Fruit fly (Drosophila melanogaster) whole organism, embryonic: ENCODE data around the gene CG2182.

ENCODE experiments used
- Atf3 ChIP-seq: fragments of 200-800 bp; sonication (Bioruptor generic); optimal IDR thresholded peaks from 3 replicates; lab custom pipeline; 2016; ENCODE audit warnings: missing biosample characterization, missing genetic modification characterization
- CG11093 ChIP-seq: fragments of 200-800 bp; sonication (Bioruptor generic); IDR thresholded peaks from 3 replicates; pipeline ENCODE4 v1.3.6; 2022; ENCODE audit warnings: missing biosample characterization, missing genetic modification characterization
- CG11398 ChIP-seq: fragments of 200-800 bp; sonication (Bioruptor generic); optimal IDR thresholded peaks from 2 replicates; lab custom pipeline; 2016; ENCODE audit warnings: missing biosample characterization, missing genetic modification characterization
- CG11696 ChIP-seq: fragments of 200-800 bp; sonication (Bioruptor generic); IDR thresholded peaks from 2 replicates; pipeline ENCODE4 v1.3.6; 2022; ENCODE audit warnings: missing biosample characterization, missing genetic modification characterization
- CG12104 ChIP-seq: fragments of 200-800 bp; sonication (Bioruptor generic); optimal IDR thresholded peaks from 3 replicates; lab custom pipeline; 2016; ENCODE audit warnings: missing biosample characterization, missing genetic modification characterization
- CG13287 ChIP-seq: fragments of 200-800 bp; sonication (Bioruptor generic); IDR thresholded peaks from 2 replicates; pipeline ENCODE4 v1.3.6; 2022; ENCODE audit warnings: missing biosample characterization, missing genetic modification characterization; ENCODE audit not compliant: partially characterized antibody
- CG14710 ChIP-seq: fragments of 200-800 bp; sonication (Bioruptor generic); optimal IDR thresholded peaks from 3 replicates; lab custom pipeline; 2019; ENCODE audit warnings: missing biosample characterization, mild to moderate bottlenecking, missing genetic modification characterization, moderate library complexity
- CG1529 ChIP-seq: fragments of 200-800 bp; sonication (Bioruptor generic); optimal IDR thresholded peaks from 3 replicates; lab custom pipeline; 2018; ENCODE audit warnings: missing biosample characterization, missing genetic modification characterization
- CG16779 ChIP-seq: fragments of 200-800 bp; sonication (Bioruptor generic); IDR thresholded peaks from 2 replicates; pipeline ENCODE4 v1.3.6; 2022; ENCODE audit warnings: missing biosample characterization, missing genetic modification characterization
- CG16815 ChIP-seq: fragments of 200-800 bp; sonication (Bioruptor generic); optimal IDR thresholded peaks from 3 replicates; lab custom pipeline; 2017; ENCODE audit warnings: missing biosample characterization, mild to moderate bottlenecking, missing genetic modification characterization
- CG16863 ChIP-seq: fragments of 200-800 bp; sonication (Bioruptor generic); optimal IDR thresholded peaks from 3 replicates; lab custom pipeline; 2016; ENCODE audit warnings: missing biosample characterization, missing genetic modification characterization
- CG18262 ChIP-seq: fragments of 200-800 bp; optimal IDR thresholded peaks from 3 replicates; lab custom pipeline; 2019; ENCODE audit warnings: missing biosample characterization, mild to moderate bottlenecking, missing genetic modification characterization, moderate library complexity
- CG18619 ChIP-seq: fragments of 200-800 bp; sonication (Bioruptor generic); optimal IDR thresholded peaks from 3 replicates; lab custom pipeline; 2017; ENCODE audit warnings: missing biosample characterization, mild to moderate bottlenecking, missing genetic modification characterization
- CG30020 ChIP-seq: fragments of 200-800 bp; optimal IDR thresholded peaks from 2 replicates; lab custom pipeline; 2019; ENCODE audit warnings: missing biosample characterization, mild to moderate bottlenecking, missing genetic modification characterization, moderate library complexity
- CG34422 ChIP-seq: fragments of 200-800 bp; sonication (Bioruptor generic); IDR thresholded peaks from 3 replicates; pipeline ENCODE4 v1.3.6; 2022; ENCODE audit warnings: missing biosample characterization, missing genetic modification characterization
- CG3838 ChIP-seq: fragments of 200-800 bp; sonication (Bioruptor generic); optimal IDR thresholded peaks from 3 replicates; lab custom pipeline; 2016; ENCODE audit warnings: missing biosample characterization, missing genetic modification characterization
- CG4360 ChIP-seq: fragments of 200-800 bp; sonication (Bioruptor generic); IDR thresholded peaks from 2 replicates; pipeline ENCODE4 v1.3.6; 2022; ENCODE audit warnings: missing biosample characterization, missing genetic modification characterization
- CG43689 ChIP-seq: fragments of 200-800 bp; sonication (Bioruptor generic); IDR thresholded peaks from 2 replicates; pipeline ENCODE4 v1.3.6; 2022; ENCODE audit warnings: missing biosample characterization, missing genetic modification characterization
- CG7745 ChIP-seq: fragments of 200-800 bp; sonication (Bioruptor generic); optimal IDR thresholded peaks from 2 replicates; lab custom pipeline; 2018; ENCODE audit warnings: missing biosample characterization, mild to moderate bottlenecking, missing genetic modification characterization, moderate library complexity
- CG7963 ChIP-seq: fragments of 200-800 bp; sonication (Bioruptor generic); IDR thresholded peaks from 3 replicates; pipeline ENCODE4 v1.3.6; 2022; ENCODE audit warnings: missing biosample characterization, missing genetic modification characterization; ENCODE audit not compliant: partially characterized antibody
- Dfd ChIP-seq, 2 experiments: fragments of >200 bp; optimal IDR thresholded peaks; 2 replicates each; lab custom pipeline; 2017; ENCODE audit warnings: missing biosample characterization in 2 of 2, missing genetic modification characterization in 2 of 2
- Dp ChIP-seq: fragments of 200-800 bp; sonication (Bioruptor generic); optimal IDR thresholded peaks from 2 replicates; lab custom pipeline; 2018; ENCODE audit warnings: missing biosample characterization, mild to moderate bottlenecking, missing genetic modification characterization, moderate library complexity
- Eip74EF ChIP-seq, 2 experiments: fragments of 200-800 bp in 1 of 2; fragments of >200 bp in 1 of 2; sonication (Bioruptor generic) in 1 of 2; optimal IDR thresholded peaks; 2 replicates each; lab custom pipeline; 2017 to 2019; ENCODE audit warnings: missing biosample characterization in 2 of 2, missing genetic modification characterization in 2 of 2, mild to moderate bottlenecking in 1 of 2, moderate library complexity in 1 of 2
- Hmr ChIP-seq: fragments of 200-800 bp; sonication (Bioruptor generic); optimal IDR thresholded peaks from 3 replicates; lab custom pipeline; 2017; ENCODE audit warnings: mild to moderate bottlenecking, missing biosample characterization, missing genetic modification reagents, missing genetic modification characterization
- Lpt ChIP-seq: fragments of >200 bp; optimal IDR thresholded peaks from 2 replicates; lab custom pipeline; 2018; ENCODE audit warnings: missing biosample characterization, missing genetic modification characterization
- MTF-1 ChIP-seq: fragments of 200-800 bp; sonication (Bioruptor generic); optimal IDR thresholded peaks from 2 replicates; lab custom pipeline; 2018; ENCODE audit warnings: missing biosample characterization, mild to moderate bottlenecking, missing genetic modification characterization, borderline replicate concordance
- Oli ChIP-seq: fragments of 200-800 bp; sonication (Bioruptor generic); optimal IDR thresholded peaks from 2 replicates; lab custom pipeline; 2018; ENCODE audit warnings: missing biosample characterization, mild to moderate bottlenecking, missing genetic modification characterization, moderate library complexity
- ac ChIP-seq: fragments of 200-800 bp; sonication (Bioruptor generic); optimal IDR thresholded peaks from 3 replicates; lab custom pipeline; 2017; ENCODE audit warnings: missing biosample characterization, mild to moderate bottlenecking, missing genetic modification characterization
- bcd ChIP-seq: fragments of 200-800 bp; sonication (Bioruptor generic); optimal IDR thresholded peaks from 2 replicates; lab custom pipeline; 2017; ENCODE audit warnings: missing biosample characterization, mild to moderate bottlenecking, missing genetic modification characterization
- bowl ChIP-seq: fragments of 200-800 bp; sonication (Bioruptor generic); IDR thresholded peaks from 2 replicates; pipeline ENCODE4 v1.3.6; 2022; ENCODE audit warnings: missing biosample characterization, missing genetic modification characterization
- btn ChIP-seq: fragments of 200-800 bp; sonication (Bioruptor generic); optimal IDR thresholded peaks from 2 replicates; lab custom pipeline; 2016; ENCODE audit warnings: missing biosample characterization, missing genetic modification characterization
- crol ChIP-seq: fragments of 200-800 bp; sonication (Bioruptor generic); IDR thresholded peaks from 2 replicates; pipeline ENCODE4 v1.3.6; 2022; ENCODE audit warnings: missing biosample characterization, missing genetic modification characterization
- fru ChIP-seq: fragments of >200 bp; optimal IDR thresholded peaks from 2 replicates; lab custom pipeline; 2017
- gcm ChIP-seq: fragments of 200-800 bp; sonication (Bioruptor generic); optimal IDR thresholded peaks from 2 replicates; lab custom pipeline; 2019; ENCODE audit warnings: missing biosample characterization, mild to moderate bottlenecking, missing genetic modification characterization, moderate library complexity
- grn ChIP-seq: fragments of 200-800 bp; sonication (Bioruptor generic); optimal IDR thresholded peaks from 3 replicates; lab custom pipeline; 2017; ENCODE audit warnings: missing biosample characterization, missing genetic modification characterization
- jing ChIP-seq: fragments of 200-800 bp; sonication (Bioruptor generic); optimal IDR thresholded peaks from 2 replicates; lab custom pipeline; 2018; ENCODE audit warnings: missing biosample characterization, mild to moderate bottlenecking, missing genetic modification characterization
- maf-S ChIP-seq: fragments of 200-800 bp; sonication (Bioruptor generic); optimal IDR thresholded peaks from 2 replicates; lab custom pipeline; 2016; ENCODE audit warnings: missing biosample characterization, missing genetic modification characterization
- mirr ChIP-seq: fragments of 200-800 bp; sonication (Bioruptor generic); optimal IDR thresholded peaks from 3 replicates; lab custom pipeline; 2018; ENCODE audit warnings: missing biosample characterization, mild to moderate bottlenecking, missing genetic modification characterization
- pho ChIP-seq: fragments of 200-800 bp; sonication (Bioruptor generic); optimal IDR thresholded peaks from 2 replicates; lab custom pipeline; 2016; ENCODE audit warnings: missing biosample characterization, missing genetic modification characterization
- run ChIP-seq: fragments of 200-800 bp; sonication (Bioruptor generic); optimal IDR thresholded peaks from 3 replicates; lab custom pipeline; 2018; ENCODE audit warnings: missing biosample characterization, mild to moderate bottlenecking, missing genetic modification characterization
- shn ChIP-seq: fragments of 200-800 bp; sonication (Bioruptor generic); optimal IDR thresholded peaks from 3 replicates; lab custom pipeline; 2016; ENCODE audit warnings: missing biosample characterization, missing genetic modification characterization
- so ChIP-seq: fragments of 200-800 bp; sonication (Bioruptor generic); IDR thresholded peaks from 3 replicates; pipeline ENCODE4 v1.3.6; 2022; ENCODE audit warnings: missing biosample characterization, missing genetic modification characterization
- sob ChIP-seq: fragments of 200-800 bp; sonication (Bioruptor generic); IDR thresholded peaks from 2 replicates; pipeline ENCODE4 v1.3.6; 2022; ENCODE audit warnings: missing biosample characterization, missing genetic modification characterization
- sqz ChIP-seq: fragments of 200-800 bp; sonication (Bioruptor generic); optimal IDR thresholded peaks from 3 replicates; lab custom pipeline; 2018; ENCODE audit warnings: missing biosample characterization, mild to moderate bottlenecking, missing genetic modification characterization
- tap ChIP-seq: fragments of 200-800 bp; optimal IDR thresholded peaks from 3 replicates; lab custom pipeline; 2019; ENCODE audit warnings: missing biosample characterization, mild to moderate bottlenecking, missing genetic modification characterization, moderate library complexity
- vfl ChIP-seq: fragments of 200-800 bp; sonication (Bioruptor generic); optimal IDR thresholded peaks from 2 replicates; lab custom pipeline; 2016; ENCODE audit warnings: missing biosample characterization, missing genetic modification characterization
- vvl ChIP-seq: fragments of 200-800 bp; sonication (Bioruptor generic); IDR thresholded peaks from 2 replicates; pipeline ENCODE4 v1.3.6; 2022; ENCODE audit warnings: missing biosample characterization, missing genetic modification characterization
- wek ChIP-seq: fragments of 200-800 bp; sonication (Bioruptor generic); optimal IDR thresholded peaks from 3 replicates; lab custom pipeline; 2018; ENCODE audit warnings: missing biosample characterization, mild to moderate bottlenecking, missing genetic modification characterization, moderate library complexity
- zen ChIP-seq: fragments of 200-800 bp; sonication (Bioruptor generic); optimal IDR thresholded peaks from 3 replicates; lab custom pipeline; 2018; ENCODE audit warnings: missing biosample characterization, mild to moderate bottlenecking, missing genetic modification characterization, moderate library complexity
- zfh2 ChIP-seq: fragments of 200-800 bp; sonication (Bioruptor generic); optimal IDR thresholded peaks from 2 replicates; lab custom pipeline; 2016; ENCODE audit warnings: missing biosample characterization, missing genetic modification characterization

Gene CG2182

dm6 chr3R:5685269-5686048 is 25.7 kb upstream of the CG2182 start, which contains the start of the genes Rab23 and plx (continued):
- TF ChIP-seq bowl (no peak), shn (peak; percentile 16), CG16779 (GFP tag; lab: Robert Waterston, UW) (no peak), pho (GFP tag; lab: Kevin White, UChicago) (no peak), Dfd (GFP tag; optimal IDR thresholded peaks at IDR 0.05; lab: Kevin White, UChicago) (no peak), Atf3 (GFP tag; lab: Kevin White, UChicago) (no peak), sob (peak; percentile 53), crol (GFP tag; lab: Robert Waterston, UW) (no peak), CG1529 (GFP tag; lab: Kevin White, UChicago) (no peak), zfh2 (peak; percentile 22), Eip74EF (GFP tag; optimal IDR thresholded peaks at IDR 0.05; lab: Kevin White, UChicago) (peak in 1 of 2 experiments; percentile 20), CG30020 (tag; lab: Kevin White, UChicago) (peak; percentile 25), CG11696 (no peak), bcd (GFP tag; lab: Kevin White, UChicago) (peak; percentile 13), so (GFP tag; lab: Robert Waterston, UW) (no peak), CG43689 (GFP tag; lab: Robert Waterston, UW) (no peak), CG14710 (tag; lab: Kevin White, UChicago) (peak; percentile 76), CG18619 (GFP tag; lab: Kevin White, UChicago) (peak; percentile 27), gcm (no peak), vvl (GFP tag; lab: Robert Waterston, UW) (peak; percentile 11; the same call in 1 of the 2 replicates), run (tag; lab: Kevin White, UChicago) (no peak), CG11093 (no peak), CG7745 (tag; lab: Kevin White, UChicago) (no peak), CG3838 (GFP tag; lab: Kevin White, UChicago) (no peak), btn (no peak), zen (tag; lab: Kevin White, UChicago) (no peak), wek (GFP tag; lab: Kevin White, UChicago) (no peak), Oli (no peak), mirr (GFP tag; lab: Kevin White, UChicago) (no peak), CG34422 (GFP tag; lab: Robert Waterston, UW) (no peak), fru (lab: Kevin White, UChicago) (no peak), sqz (no peak), maf-S (no peak), MTF-1 (GFP tag; lab: Kevin White, UChicago) (no peak), CG13287 (peak; percentile 47; the same call in 1 of the 2 replicates), tap (no peak), jing (no peak), CG11398 (GFP tag; lab: Kevin White, UChicago) (no peak), CG7963 (no peak), CG4360 (GFP tag; lab: Robert Waterston, UW) (no peak), ac (GFP tag; lab: Kevin White, UChicago) (no peak), vfl (GFP tag; lab: Kevin White, UChicago) (peak; percentile 26), CG16863 (GFP tag; lab: Kevin White, UChicago) (no peak), Dp (GFP tag; lab: Kevin White, UChicago) (peak; percentile 99), Lpt (no peak), CG18262 (tag; lab: Kevin White, UChicago) (no peak), CG16815 (GFP tag; lab: Kevin White, UChicago) (no peak), grn (no peak), CG12104 (peak; percentile 48), Hmr (GFP tag; lab: Kevin White, UChicago) (peak; percentile 47)
